Worm (Caenorhabditis elegans) whole organism, young adult: ENCODE data around the gene F44G4.7.

Source experiments
- B0261.1 ChIP-seq: sonication (generic microtip); optimal IDR thresholded peaks from 2 replicates; lab custom pipeline; 2016; ENCODE audit warnings: mild to moderate bottlenecking, missing genetic modification characterization, moderate library complexity, missing compliant biosample characterization
- F39B2.1 ChIP-seq: fragments of 200-800 bp; sonication (Bioruptor generic); IDR thresholded peaks from 2 replicates; pipeline ENCODE4 v1.3.6; 2022; ENCODE audit warnings: missing genetic modification reagents, missing genetic modification characterization, missing compliant biosample characterization
- Y53G8AR.9 ChIP-seq: fragments of 200-800 bp; sonication (Bioruptor generic); conservative IDR thresholded peaks from 2 replicates; pipeline ENCODE4 v1.3.6; 2022; ENCODE audit warnings: missing genetic modification reagents, missing genetic modification characterization, missing compliant biosample characterization
- Y56A3A.18 ChIP-seq: fragments of 200-800 bp; sonication (Bioruptor generic); IDR thresholded peaks from 2 replicates; pipeline ENCODE4 v1.3.6; 2022; ENCODE audit warnings: missing genetic modification reagents, missing genetic modification characterization, missing compliant biosample characterization
- Y95B8A.8 ChIP-seq: fragments of 200-800 bp; sonication (Bioruptor generic); IDR thresholded peaks from 2 replicates; pipeline ENCODE4 v1.3.6; 2022; ENCODE audit warnings: missing genetic modification reagents, missing genetic modification characterization, missing compliant biosample characterization
- attf-5 ChIP-seq: fragments of 200-800 bp; sonication (Bioruptor generic); optimal IDR thresholded peaks from 2 replicates; lab custom pipeline; 2018; ENCODE audit warnings: mild to moderate bottlenecking, missing genetic modification characterization, missing compliant biosample characterization
- cebp-1 ChIP-seq, 2 experiments: fragments of 200-800 bp in 1 of 2; sonication (Bioruptor generic) in 1 of 2; sonication (generic microtip) in 1 of 2; IDR thresholded peaks in 1 of 2; optimal IDR thresholded peaks in 1 of 2; 2 replicates each; pipeline versions ENCODE4 v1.3.6 to Lab custom; 2017 to 2022; ENCODE audit warnings: missing compliant biosample characterization in 2 of 2, missing genetic modification characterization in 2 of 2, mild to moderate bottlenecking in 1 of 2, missing genetic modification reagents in 1 of 2, moderate library complexity in 1 of 2
- ceh-40 ChIP-seq: fragments of 200-800 bp; sonication (Bioruptor generic); IDR thresholded peaks from 2 replicates; pipeline ENCODE4 v1.3.6; 2022; ENCODE audit warnings: missing genetic modification characterization, missing compliant biosample characterization
- ceh-58 ChIP-seq: fragments of 200-800 bp; sonication (Bioruptor generic); IDR thresholded peaks from 2 replicates; pipeline ENCODE4 v1.3.6; 2022; ENCODE audit warnings: missing genetic modification characterization, missing compliant biosample characterization
- ceh-91 ChIP-seq: fragments of 200-800 bp; sonication (Bioruptor generic); IDR thresholded peaks from 2 replicates; pipeline ENCODE4 v1.3.6; 2022; ENCODE audit warnings: missing genetic modification reagents, missing genetic modification characterization, missing compliant biosample characterization
- dox-1 ChIP-seq: fragments of 200-800 bp; sonication (Bioruptor generic); IDR thresholded peaks from 2 replicates; pipeline ENCODE4 v1.3.6; 2022; ENCODE audit warnings: missing genetic modification reagents, missing genetic modification characterization, missing compliant biosample characterization
- egl-18 ChIP-seq: fragments of 200-800 bp; sonication (Bioruptor generic); IDR thresholded peaks from 2 replicates; pipeline ENCODE4 v1.3.6; 2022; ENCODE audit warnings: missing genetic modification reagents, missing genetic modification characterization, missing compliant biosample characterization
- hlh-26 ChIP-seq: fragments of 200-800 bp; sonication (Bioruptor generic); conservative IDR thresholded peaks from 2 replicates; pipeline ENCODE4 v1.3.6; 2022; ENCODE audit warnings: missing genetic modification reagents, missing genetic modification characterization, missing compliant biosample characterization
- hmg-1.2 ChIP-seq: fragments of 200-800 bp; sonication (Bioruptor generic); IDR thresholded peaks from 2 replicates; pipeline ENCODE4 v1.3.6; 2022; ENCODE audit warnings: missing genetic modification reagents, missing genetic modification characterization, missing compliant biosample characterization
- lin-26 ChIP-seq: fragments of 200-800 bp; sonication (Bioruptor generic); IDR thresholded peaks from 2 replicates; pipeline ENCODE4 v1.3.6; 2022; ENCODE audit warnings: missing genetic modification reagents, missing genetic modification characterization, missing compliant biosample characterization
- lsl-1 ChIP-seq: fragments of 200-800 bp; sonication (Bioruptor generic); optimal IDR thresholded peaks from 2 replicates; lab custom pipeline; 2018; ENCODE audit warnings: mild to moderate bottlenecking, missing genetic modification characterization, moderate library complexity, missing compliant biosample characterization
- madf-10 ChIP-seq: sonication (generic microtip); optimal IDR thresholded peaks from 2 replicates; lab custom pipeline; 2016; ENCODE audit warnings: mild to moderate bottlenecking, missing genetic modification characterization, missing compliant biosample characterization
- nhr-80 ChIP-seq: sonication (generic microtip); optimal IDR thresholded peaks from 2 replicates; lab custom pipeline; 2016; ENCODE audit warnings: missing genetic modification characterization, missing compliant biosample characterization
- pha-4 ChIP-seq: fragments of 150-350 bp; sonication (generic microtip); optimal IDR thresholded peaks from 2 replicates; lab custom pipeline; 2014; ENCODE audit warnings: missing biosample characterization, missing genetic modification reagents, missing genetic modification characterization
- rec-8 ChIP-seq, 2 experiments: sonication (generic microtip); optimal IDR thresholded peaks; 2 replicates each; lab custom pipeline; 2016; ENCODE audit warnings: mild to moderate bottlenecking in 2 of 2, missing genetic modification characterization in 2 of 2, missing genetic modification reagents in 2 of 2, missing genotype in 2 of 2, missing biosample characterization in 1 of 2, missing compliant biosample characterization in 1 of 2, moderate library complexity in 1 of 2
- rpc-1 ChIP-seq, 2 experiments: fragments of 150-350 bp in 1 of 2; sonication (generic microtip) in 1 of 2; optimal IDR thresholded peaks; 2 replicates each; lab custom pipeline; 2014 to 2018; ENCODE audit warnings: missing biosample characterization in 1 of 2, missing genetic modification characterization in 1 of 2, missing genetic modification reagents in 1 of 2, missing genotype in 1 of 2
- snpc-1.3 ChIP-seq: sonication (generic microtip); optimal IDR thresholded peaks from 2 replicates; lab custom pipeline; 2017; ENCODE audit warnings: missing genetic modification characterization, mild to moderate bottlenecking, missing compliant biosample characterization, antibody characterized with exemption, moderate library complexity, missing genotype, missing genetic modification reagents; ENCODE audit not compliant: insufficient read depth
- tbx-9 ChIP-seq: sonication (generic microtip); optimal IDR thresholded peaks from 2 replicates; lab custom pipeline; 2016; ENCODE audit warnings: borderline replicate concordance, missing genetic modification characterization, inconsistent platforms, missing compliant biosample characterization
- unc-130 ChIP-seq: sonication (generic microtip); optimal IDR thresholded peaks from 2 replicates; lab custom pipeline; 2016; ENCODE audit warnings: missing genetic modification reagents, missing genetic modification characterization, missing compliant biosample characterization
- unc-62 ChIP-seq: fragments of 150-350 bp; optimal IDR thresholded peaks from 2 replicates; lab custom pipeline; 2014; ENCODE audit warnings: missing biosample characterization, missing genetic modification reagents, missing genetic modification characterization
- ztf-18 ChIP-seq: sonication (generic microtip); optimal IDR thresholded peaks from 2 replicates; lab custom pipeline; 2016; ENCODE audit warnings: missing genotype, mild to moderate bottlenecking, missing genetic modification characterization, missing compliant biosample characterization
- ztf-26 ChIP-seq: sonication (generic microtip); optimal IDR thresholded peaks from 2 replicates; lab custom pipeline; 2017; ENCODE audit warnings: missing genetic modification characterization, missing compliant biosample characterization
- ztf-3 ChIP-seq: fragments of 200-800 bp; sonication (Bioruptor generic); optimal IDR thresholded peaks from 2 replicates; lab custom pipeline; 2018; ENCODE audit warnings: mild to moderate bottlenecking, missing genetic modification characterization, missing compliant biosample characterization

F44G4.7 gene

ce11 chrII:8997479-8997878 is 7.5 kb downstream of the F44G4.7 start, which contains the start of the genes F44G4.3 and tdp-1:
Gene F44G4.3, minus strand, starts transcription at chrII:8997662.
Gene tdp-1, plus strand, starts transcription at chrII:8997825.
- TF ChIP-seq attf-5 (peak; percentile 2), ztf-26 (no peak), lsl-1 (GFP tag; lab: Kevin White, UChicago) (peak; percentile 69)

ce11 chrII:8996064-8996463 is 8.9 kb downstream of the F44G4.7 start, which contains the start of gene ndub-2:
Gene ndub-2, plus strand, starts transcription at chrII:8996364.
- TF ChIP-seq dox-1 (GFP tag; lab: Robert Waterston, UW) (no peak), nhr-80 (no peak), unc-130 (no peak)

ce11 chrII:8994336-8994735 is 10.6 kb downstream of the F44G4.7 start, which contains the start of gene F44G4.1:
Gene F44G4.1, plus strand, starts transcription at chrII:8994636.
- TF ChIP-seq ztf-3 (GFP tag; lab: Kevin White, UChicago) (no peak), Y53G8AR.9 (GFP tag; lab: Robert Waterston, UW) (peak; percentile 48; the same call in 1 of the 2 replicates)

- TF ChIP-seq rpc-1 (optimal IDR thresholded peaks at IDR 0.05; lab: Kevin White, UChicago) (no peak), rpc-1 (tag; optimal IDR thresholded peaks at IDR 0.05; lab: Kevin White, UChicago) (no peak), lin-26 (GFP tag; lab: Robert Waterston, UW) (no peak), ztf-18 (no peak), lsl-1 (GFP tag; lab: Kevin White, UChicago) (peak; percentile 8), Y56A3A.18 (no peak), snpc-1.3 (no peak), madf-10 (no peak), ceh-40 (no peak), F39B2.1 (GFP tag; lab: Robert Waterston, UW) (no peak)
Measured at ce11 chrII:8992780-8993179, 12.2 kb downstream of the F44G4.7 start, which contains the start of gene ooc-5. Gene ooc-5, plus strand, starts transcription at chrII:8993160.

ce11 chrII:8991602-8992001 is 13.4 kb downstream of the F44G4.7 start:
- no peak for TF ChIP-seq pha-4 (tag; lab: Kevin White, UChicago)
- TF ChIP-seq madf-10: no peak
- no peak for TF ChIP-seq tbx-9 (tag; lab: Kevin White, UChicago)
- peak; percentile 78 for TF ChIP-seq nhr-80
- no peak for TF ChIP-seq B0261.1 (tag; lab: Kevin White, UChicago)
- TF ChIP-seq dox-1 (GFP tag; lab: Robert Waterston, UW): peak; percentile 31; the same call in 1 of the 2 replicates
- TF ChIP-seq ceh-58: no peak
- no peak for TF ChIP-seq cebp-1 (GFP tag; IDR thresholded peaks at IDR 0.05; lab: Robert Waterston, UW)
- TF ChIP-seq cebp-1 (tag; optimal IDR thresholded peaks at IDR 0.05; lab: Kevin White, UChicago): peak; percentile 8
- TF ChIP-seq hlh-26 (GFP tag; lab: Robert Waterston, UW): no peak
- TF ChIP-seq lsl-1 (GFP tag; lab: Kevin White, UChicago): no peak
- no peak for TF ChIP-seq egl-18 (GFP tag; lab: Robert Waterston, UW)
- TF ChIP-seq Y95B8A.8: no peak

- TF ChIP-seq hmg-1.2 (GFP tag; lab: Robert Waterston, UW): no peak
- no peak for TF ChIP-seq Y53G8AR.9 (GFP tag; lab: Robert Waterston, UW)
- TF ChIP-seq nhr-80: peak; percentile 35
- no peak for TF ChIP-seq ceh-58
- no peak for TF ChIP-seq rec-8 (tag; optimal IDR thresholded peaks at IDR 0.05; lab: Kevin White, UChicago)
- TF ChIP-seq cebp-1 (GFP tag; IDR thresholded peaks at IDR 0.05; lab: Robert Waterston, UW): peak; percentile 63; the same call in 1 of the 2 replicates
- peak; percentile 80 for TF ChIP-seq cebp-1 (tag; optimal IDR thresholded peaks at IDR 0.05; lab: Kevin White, UChicago)
- TF ChIP-seq unc-62 (GFP tag; lab: Kevin White, UChicago): peak; percentile 80
- no peak for TF ChIP-seq ceh-91 (GFP tag; lab: Robert Waterston, UW)
- TF ChIP-seq attf-5: peak; percentile 24
Measured at ce11 chrII:8990267-8990666, 14.7 kb downstream of the F44G4.7 start.
